Worm (Caenorhabditis elegans): ENCODE data around the gene R07E4.5.
A peak's percentile ranks its signal among the peaks of the same experiment; 100 is the strongest.

R07E4.5 gene

ce11 chrX:5983267-5983666, 30.3 kb upstream of the R07E4.5 start:
- TF ChIP-seq fkh-10 (GFP tag; optimal IDR thresholded peaks at IDR 0.05) (peak; percentile 82), pqm-1 (tag; optimal IDR thresholded peaks at IDR 0.05) (no peak)

- TF ChIP-seq elt-3 (tag; optimal IDR thresholded peaks at IDR 0.05) (no peak), rnt-1 (tag; optimal IDR thresholded peaks at IDR 0.05) (peak; percentile 21), C16A3.4 (tag; optimal IDR thresholded peaks at IDR 0.05) (no peak), sox-4 (tag; optimal IDR thresholded peaks at IDR 0.05) (no peak), dsc-1 (tag; optimal IDR thresholded peaks at IDR 0.05) (no peak), nhr-71 (tag; optimal IDR thresholded peaks at IDR 0.05) (peak; percentile 44), unc-130 (tag; optimal IDR thresholded peaks at IDR 0.05) (no peak), snu-23 (GFP tag; optimal IDR thresholded peaks at IDR 0.05) (peak; percentile 15), ceh-90 (tag; optimal IDR thresholded peaks at IDR 0.05) (no peak), nhr-47 (tag; optimal IDR thresholded peaks at IDR 0.05) (peak; percentile 34), lin-35 (GFP tag; optimal IDR thresholded peaks at IDR 0.05) (no peak), unc-98 (GFP tag; IDR thresholded peaks at IDR 0.05) (no peak), blmp-1 (tag; optimal IDR thresholded peaks at IDR 0.05) (no peak), lin-13 (GFP tag; optimal IDR thresholded peaks at IDR 0.05) (no peak), grh-1 (GFP tag; IDR thresholded peaks at IDR 0.05) (no peak), xbp-1 (tag; optimal IDR thresholded peaks at IDR 0.05) (peak; percentile 5), swsn-7 (tag; optimal IDR thresholded peaks at IDR 0.05) (no peak), ztf-11 (tag; optimal IDR thresholded peaks at IDR 0.05) (no peak), unc-62 (GFP tag; optimal IDR thresholded peaks at IDR 0.05) (no peak), zip-4 (GFP tag; optimal IDR thresholded peaks at IDR 0.05) (no peak), lin-14 (GFP tag; optimal IDR thresholded peaks at IDR 0.05) (peak; percentile 87), tlp-1 (tag; optimal IDR thresholded peaks at IDR 0.05) (no peak), mdl-1 (tag; optimal IDR thresholded peaks at IDR 0.05) (no peak), tbx-2 (tag; optimal IDR thresholded peaks at IDR 0.05) (peak; percentile 19), lsy-2 (tag; optimal IDR thresholded peaks at IDR 0.05) (peak; percentile 11 to 15), ceh-82 (tag; optimal IDR thresholded peaks at IDR 0.05) (peak in 1 of 3 experiments; percentile 29)
Observed at ce11 chrX:5982799-5983198, 29.8 kb upstream of the R07E4.5 start.

ce11 chrX:5981698-5982097, 28.7 kb upstream of the R07E4.5 start:
- TF ChIP-seq tlp-1 (tag; optimal IDR thresholded peaks at IDR 0.05) (no peak), aha-1 (tag; optimal IDR thresholded peaks at IDR 0.05) (no peak), lsy-2 (tag; optimal IDR thresholded peaks at IDR 0.05) (peak in 1 of 2 experiments; percentile 4), lin-14 (GFP tag; optimal IDR thresholded peaks at IDR 0.05) (peak; percentile 75), ces-1 (GFP tag; optimal IDR thresholded peaks at IDR 0.05) (no peak), C34B4.2 (tag; optimal IDR thresholded peaks at IDR 0.05) (no peak), grh-1 (GFP tag; IDR thresholded peaks at IDR 0.05) (no peak), ceh-82 (tag; optimal IDR thresholded peaks at IDR 0.05) (peak in 1 of 3 experiments; percentile 23), fkh-10 (GFP tag; optimal IDR thresholded peaks at IDR 0.05) (peak; percentile 62), nhr-47 (tag; optimal IDR thresholded peaks at IDR 0.05) (peak; percentile 44), ama-1 (optimal IDR thresholded peaks at IDR 0.05) (no peak), fkh-8 (tag; optimal IDR thresholded peaks at IDR 0.05) (peak; percentile 8)

- TF ChIP-seq hpl-2 (GFP tag; optimal IDR thresholded peaks at IDR 0.05) (no peak), aly-2 (tag; optimal IDR thresholded peaks at IDR 0.05) (no peak), nhr-71 (tag; optimal IDR thresholded peaks at IDR 0.05) (no peak), ets-5 (GFP tag; IDR thresholded peaks at IDR 0.05) (no peak), isw-1 (GFP tag; IDR thresholded peaks at IDR 0.05) (no peak), lsy-2 (tag; optimal IDR thresholded peaks at IDR 0.05) (no peak), C34B4.2 (tag; optimal IDR thresholded peaks at IDR 0.05) (no peak), egl-27 (tag; optimal IDR thresholded peaks at IDR 0.05) (no peak), unc-86 (tag; optimal IDR thresholded peaks at IDR 0.05) (no peak), rnt-1 (tag; optimal IDR thresholded peaks at IDR 0.05) (no peak), F16B12.6 (tag; optimal IDR thresholded peaks at IDR 0.05) (no peak), blmp-1 (tag; optimal IDR thresholded peaks at IDR 0.05) (no peak), unc-130 (tag; optimal IDR thresholded peaks at IDR 0.05) (no peak), zag-1 (tag; optimal IDR thresholded peaks at IDR 0.05) (no peak), lir-3 (tag; optimal IDR thresholded peaks at IDR 0.05; ENCODE audit: poor library complexity) (no peak)
Observed at ce11 chrX:5977754-5978153, 24.8 kb upstream of the R07E4.5 start, which contains the start of gene kin-2. kin-2 (minus strand) TSS chrX:5977854.

Data from whole organism, L1 larva.